Fruit fly (Drosophila melanogaster) whole organism: ENCODE measurements around the gene AnxB11.

Source experiments
- pan ChIP-seq: fragments of >200 bp; optimal IDR thresholded peaks from 2 replicates; lab custom pipeline; 2017
- psq ChIP-seq: fragments of >200 bp; optimal IDR thresholded peaks from 2 replicates; lab custom pipeline; 2017

dm6 chrX:16425145-16425544 lies 3.1 kb upstream of the AnxB11 start:
- TF ChIP-seq psq = no peak
- TF ChIP-seq pan (lab: Kevin White, UChicago) = no peak
